Fruit fly (Drosophila melanogaster): ENCODE data around the gene H2.0.

Gene H2.0

dm6 chr2L:6019352-6020131, at the start of gene H2.0:
H2.0 (minus strand) TSS chr2L:6019402.
- TF ChIP-seq noc (tag; optimal IDR thresholded peaks at IDR 0.05): no peak

dm6 chr2L:6068544-6069251, 49.5 kb upstream of the H2.0 start, which contains the start of the genes CG9150 and Pfdn1:
CG9150 (minus strand) TSS chr2L:6068594.
Pfdn1 (plus strand) TSS chr2L:6069079.
- TF ChIP-seq noc (tag; optimal IDR thresholded peaks at IDR 0.05): no peak

dm6 chr2L:6065823-6066222, 46.6 kb upstream of the H2.0 start, which contains the start of the genes Fbw5 and CG9147:
Fbw5 (minus strand) TSS chr2L:6065953.
CG9147 (plus strand) TSS chr2L:6065997.
- TF ChIP-seq noc (tag; optimal IDR thresholded peaks at IDR 0.05): peak; percentile 99

- no peak for TF ChIP-seq noc (tag; optimal IDR thresholded peaks at IDR 0.05)
These were observed 43.3 kb upstream of the H2.0 start, which contains the start of the genes ND-51 and CG13994 for dm6 chr2L:6062382-6063082. ND-51 (minus strand) TSS chr2L:6062757. CG13994 (plus strand) TSS chr2L:6062989.

dm6 chr2L:6060210-6060609, 41.0 kb upstream of the H2.0 start, which contains the start of gene CG34180:
CG34180 (plus strand) TSS chr2L:6060510.
- TF ChIP-seq noc (tag; optimal IDR thresholded peaks at IDR 0.05): no peak

- TF ChIP-seq noc (tag; optimal IDR thresholded peaks at IDR 0.05): no peak
These were observed 34.8 kb upstream of the H2.0 start, which contains the start of gene CG13995 for dm6 chr2L:6053874-6054469. CG13995 (plus strand) TSS chr2L:6054302.

dm6 chr2L:6051212-6051621, 32.0 kb upstream of the H2.0 start:
- TF ChIP-seq noc (tag; optimal IDR thresholded peaks at IDR 0.05): peak; percentile 95

dm6 chr2L:6050575-6050974, 31.4 kb upstream of the H2.0 start, which contains the start of gene CG9135:
CG9135 (plus strand) TSS chr2L:6050800.
- TF ChIP-seq noc (tag; optimal IDR thresholded peaks at IDR 0.05): no peak

dm6 chr2L:6048542-6048941, 29.3 kb upstream of the H2.0 start, which contains the start of the genes CG34179 and slmo:
CG34179 (minus strand) TSS chr2L:6048706.
slmo (minus strand) TSS chr2L:6048706.
- no peak for TF ChIP-seq noc (tag; optimal IDR thresholded peaks at IDR 0.05)

dm6 chr2L:6047528-6048160, 28.4 kb upstream of the H2.0 start, which contains the start of gene IPIP:
IPIP (plus strand) TSS chr2L:6048002.
- TF ChIP-seq noc (tag; optimal IDR thresholded peaks at IDR 0.05): no peak

dm6 chr2L:6046865-6047264, 27.7 kb upstream of the H2.0 start:
- TF ChIP-seq noc (tag; optimal IDR thresholded peaks at IDR 0.05): no peak

- TF ChIP-seq noc (tag; optimal IDR thresholded peaks at IDR 0.05): peak; percentile 80
These were observed 26.9 kb upstream of the H2.0 start, which contains the start of gene Pfas for dm6 chr2L:6045972-6046718. Pfas (minus strand) TSS chr2L:6046050.

dm6 chr2L:6045484-6045883, 26.3 kb upstream of the H2.0 start:
- TF ChIP-seq noc (tag; optimal IDR thresholded peaks at IDR 0.05): no peak

dm6 chr2L:6037830-6038229, 18.6 kb upstream of the H2.0 start, which contains the start of the genes CG9117 and CG31643:
CG9117 (minus strand) TSS chr2L:6037902.
CG31643 (plus strand) TSS chr2L:6038117.
- TF ChIP-seq noc (tag; optimal IDR thresholded peaks at IDR 0.05): peak; percentile 76
